Worm (Caenorhabditis elegans) whole organism, young adult: Measurements from ENCODE around the gene C48B4.3.

Source experiments
- F10E7.11 ChIP-seq: sonication (generic microtip); optimal IDR thresholded peaks from 2 replicates; lab custom pipeline; 2017; ENCODE audit warnings: mild to moderate bottlenecking, missing genetic modification characterization, moderate library complexity, missing compliant biosample characterization
- ama-1 ChIP-seq, 3 experiments: fragments of 150-350 bp in 1 of 3; sonication (generic microtip) in 2 of 3; optimal IDR thresholded peaks; 2 replicates each; lab custom pipeline; 2014 to 2018; ENCODE audit warnings: missing biosample characterization in 2 of 3, missing genetic modification characterization in 2 of 3, missing genetic modification reagents in 2 of 3
- atf-7 ChIP-seq: sonication (generic microtip); optimal IDR thresholded peaks from 2 replicates; lab custom pipeline; 2017; ENCODE audit warnings: mild to moderate bottlenecking, missing genetic modification characterization, missing compliant biosample characterization
- ceh-40 ChIP-seq: fragments of 200-800 bp; sonication (Bioruptor generic); IDR thresholded peaks from 2 replicates; pipeline ENCODE4 v1.3.6; 2022; ENCODE audit warnings: missing genetic modification characterization, missing compliant biosample characterization
- egl-18 ChIP-seq: fragments of 200-800 bp; sonication (Bioruptor generic); IDR thresholded peaks from 2 replicates; pipeline ENCODE4 v1.3.6; 2022; ENCODE audit warnings: missing genetic modification reagents, missing genetic modification characterization, missing compliant biosample characterization
- ets-4 ChIP-seq: fragments of 200-800 bp; sonication (Bioruptor generic); optimal IDR thresholded peaks from 2 replicates; lab custom pipeline; 2018; ENCODE audit warnings: mild to moderate bottlenecking, missing genetic modification characterization, missing compliant biosample characterization
- madf-10 ChIP-seq: sonication (generic microtip); optimal IDR thresholded peaks from 2 replicates; lab custom pipeline; 2016; ENCODE audit warnings: mild to moderate bottlenecking, missing genetic modification characterization, missing compliant biosample characterization
- rec-8 ChIP-seq, 2 experiments: sonication (generic microtip); optimal IDR thresholded peaks; 2 replicates each; lab custom pipeline; 2016; ENCODE audit warnings: mild to moderate bottlenecking in 2 of 2, missing genetic modification characterization in 2 of 2, missing genetic modification reagents in 2 of 2, missing genotype in 2 of 2, missing biosample characterization in 1 of 2, missing compliant biosample characterization in 1 of 2, moderate library complexity in 1 of 2
- sdz-38 ChIP-seq: sonication (generic microtip); optimal IDR thresholded peaks from 2 replicates; lab custom pipeline; 2016; ENCODE audit warnings: missing genotype, missing genetic modification characterization, missing compliant biosample characterization
- snpc-1.3 ChIP-seq: sonication (generic microtip); optimal IDR thresholded peaks from 2 replicates; lab custom pipeline; 2017; ENCODE audit warnings: missing genetic modification characterization, mild to moderate bottlenecking, missing compliant biosample characterization, antibody characterized with exemption, moderate library complexity, missing genotype, missing genetic modification reagents; ENCODE audit not compliant: insufficient read depth
- sptf-2 ChIP-seq: fragments of 200-800 bp; sonication (Bioruptor generic); optimal IDR thresholded peaks from 2 replicates; lab custom pipeline; 2018; ENCODE audit warnings: mild to moderate bottlenecking, missing genetic modification characterization, missing compliant biosample characterization
- unc-62 ChIP-seq: fragments of 150-350 bp; optimal IDR thresholded peaks from 2 replicates; lab custom pipeline; 2014; ENCODE audit warnings: missing biosample characterization, missing genetic modification reagents, missing genetic modification characterization
- zim-3 ChIP-seq: sonication (generic microtip); optimal IDR thresholded peaks from 2 replicates; lab custom pipeline; 2017; ENCODE audit warnings: mild to moderate bottlenecking, missing genetic modification characterization, moderate library complexity, missing compliant biosample characterization

DNA sequence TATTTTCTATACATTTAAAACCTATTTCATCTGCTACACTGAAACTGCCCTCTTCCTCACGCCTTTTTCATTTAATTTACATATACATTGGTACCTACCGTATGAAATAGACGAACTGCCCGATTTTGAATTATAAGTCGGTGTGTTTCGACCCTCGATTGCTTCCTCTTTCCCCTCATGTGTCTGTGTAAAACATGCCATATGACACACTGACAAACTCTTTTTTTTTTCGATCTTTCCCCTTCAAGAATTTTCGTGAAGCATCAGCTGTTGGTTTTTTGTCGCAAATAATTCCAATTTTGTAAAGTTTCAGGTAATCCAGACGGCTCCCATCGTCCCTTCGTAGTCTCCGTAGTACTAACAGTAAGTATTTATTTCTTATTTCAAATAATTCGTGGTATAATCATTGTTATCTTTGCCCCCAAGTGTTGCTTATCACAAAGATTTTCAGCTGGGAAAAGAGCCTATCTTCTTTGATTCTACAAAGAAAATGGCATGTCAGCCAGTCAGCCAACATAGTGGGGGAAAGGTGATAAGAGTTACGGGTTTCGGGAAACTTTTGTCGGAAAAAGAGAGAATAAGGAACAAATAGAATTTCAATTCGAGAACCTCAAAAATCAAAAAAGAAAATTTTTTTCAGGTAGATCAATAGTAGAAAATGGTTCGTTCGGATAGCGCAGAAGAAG lies 39.8 kb upstream of the C48B4.3 start:
- no peak for TF ChIP-seq atf-7
- TF ChIP-seq unc-62 (GFP tag; lab: Kevin White, UChicago): no peak
- TF ChIP-seq ama-1 (optimal IDR thresholded peaks at IDR 0.05; lab: Kevin White, UChicago): no peak
- TF ChIP-seq ama-1 (GFP tag; optimal IDR thresholded peaks at IDR 0.05; lab: Kevin White, UChicago): no peak
- no peak for TF ChIP-seq ets-4 (GFP tag; lab: Kevin White, UChicago)
- TF ChIP-seq F10E7.11 (tag; lab: Kevin White, UChicago): no peak
- no peak for TF ChIP-seq zim-3
- no peak for TF ChIP-seq sptf-2
- no peak for TF ChIP-seq ceh-40 (GFP tag; lab: Robert Waterston, UW)
- no peak for TF ChIP-seq sdz-38 (tag; lab: Kevin White, UChicago)
- TF ChIP-seq rec-8 (tag; optimal IDR thresholded peaks at IDR 0.05; lab: Kevin White, UChicago): no peak
- no peak for TF ChIP-seq snpc-1.3 (tag; lab: Kevin White, UChicago)
- TF ChIP-seq madf-10 (tag; lab: Kevin White, UChicago): no peak
- TF ChIP-seq egl-18: no peak
